Fruit fly (Drosophila melanogaster): ENCODE measurements around the gene ovo.

The ovo gene

dm6 chrX:5046256-5046894 is 1.7 kb upstream of the ovo start (continued):
- TF ChIP-seq MBD-R2 (GFP tag; IDR thresholded peaks at IDR 0.05) (no peak), repo (GFP tag; optimal IDR thresholded peaks at IDR 0.05) (peak; percentile 50), danr (GFP tag; IDR thresholded peaks at IDR 0.05) (peak; percentile 44), Neu2 (GFP tag; optimal IDR thresholded peaks at IDR 0.05; ENCODE audit: borderline replicate concordance) (no peak), Vsx1 (GFP tag; optimal IDR thresholded peaks at IDR 0.05) (peak; percentile 64), fd3F (GFP tag; optimal IDR thresholded peaks at IDR 0.05) (peak; percentile 61), Taf1 (GFP tag; IDR thresholded peaks at IDR 0.05) (peak; percentile 67), CG6791 (GFP tag; IDR thresholded peaks at IDR 0.05; ENCODE audit: partially characterized antibody) (no peak), CG12104 (GFP tag; optimal IDR thresholded peaks at IDR 0.05) (peak; percentile 58), tx (GFP tag; optimal IDR thresholded peaks at IDR 0.05) (no peak), CG5245 (GFP tag; optimal IDR thresholded peaks at IDR 0.05) (peak; percentile 54), Fer3 (tag; optimal IDR thresholded peaks at IDR 0.05) (peak; percentile 68)

- TF ChIP-seq fd102C (GFP tag; optimal IDR thresholded peaks at IDR 0.05) = no peak
- no peak for TF ChIP-seq CG8388 (GFP tag; optimal IDR thresholded peaks at IDR 0.05)
- no peak for TF ChIP-seq so (GFP tag; IDR thresholded peaks at IDR 0.05)
- no peak for TF ChIP-seq lov (optimal IDR thresholded peaks at IDR 0.05)
- TF ChIP-seq lov (GFP tag; IDR thresholded peaks at IDR 0.05) = no peak
- no peak for TF ChIP-seq CG6272 (GFP tag; IDR thresholded peaks at IDR 0.05)
- TF ChIP-seq CG6765 (GFP tag; optimal IDR thresholded peaks at IDR 0.05) = no peak
- TF ChIP-seq dimm (GFP tag; IDR thresholded peaks at IDR 0.05) = no peak
- TF ChIP-seq Pdp1 (GFP tag; optimal IDR thresholded peaks at IDR 0.05) = peak in 1 of 2 experiments; percentile 75
- no peak for TF ChIP-seq CG5953 (GFP tag; IDR thresholded peaks at IDR 0.05)
- peak; percentile 92 for TF ChIP-seq cg (GFP tag; optimal IDR thresholded peaks at IDR 0.05)
- TF ChIP-seq CG4328 (GFP tag; optimal IDR thresholded peaks at IDR 0.05) = no peak
- no peak for TF ChIP-seq hkb (optimal IDR thresholded peaks at IDR 0.05)
- TF ChIP-seq hkb (GFP tag; IDR thresholded peaks at IDR 0.05) = no peak
- no peak for TF ChIP-seq btn (GFP tag; optimal IDR thresholded peaks at IDR 0.05)
- no peak for TF ChIP-seq CG18619 (GFP tag; optimal IDR thresholded peaks at IDR 0.05)
- TF ChIP-seq tgo (GFP tag; IDR thresholded peaks at IDR 0.05) = no peak
- TF ChIP-seq ind (GFP tag; optimal IDR thresholded peaks at IDR 0.05) = no peak
- TF ChIP-seq unpg (GFP tag; optimal IDR thresholded peaks at IDR 0.05) = no peak
- TF ChIP-seq CG34422 (GFP tag; IDR thresholded peaks at IDR 0.05) = no peak
- TF ChIP-seq CG13775 (GFP tag; optimal IDR thresholded peaks at IDR 0.05) = no peak
- TF ChIP-seq Nf-YC (tag; optimal IDR thresholded peaks at IDR 0.05) = no peak
- no peak for TF ChIP-seq Gsc (GFP tag; IDR thresholded peaks at IDR 0.05)
- peak; percentile 15; the same call in 1 of the 2 replicates for TF ChIP-seq Adf1 (GFP tag; IDR thresholded peaks at IDR 0.05)
- no peak for TF ChIP-seq CG18764 (GFP tag; optimal IDR thresholded peaks at IDR 0.05)
- peak; percentile 71 for TF ChIP-seq pros (GFP tag; optimal IDR thresholded peaks at IDR 0.05)
- peak in 1 of 2 experiments; percentile 34 for TF ChIP-seq tll (GFP tag; optimal IDR thresholded peaks at IDR 0.05)
- TF ChIP-seq Kr (GFP tag; optimal IDR thresholded peaks at IDR 0.05) = no peak
- no peak for TF ChIP-seq corto (GFP tag; optimal IDR thresholded peaks at IDR 0.05)
- TF ChIP-seq CG9215 (GFP tag; IDR thresholded peaks at IDR 0.05) = no peak
- TF ChIP-seq CG9876 (GFP tag; optimal IDR thresholded peaks at IDR 0.05) = no peak
- peak; percentile 30 for TF ChIP-seq yki (optimal IDR thresholded peaks at IDR 0.05)
- TF ChIP-seq lilli (GFP tag; optimal IDR thresholded peaks at IDR 0.05) = no peak
- no peak for TF ChIP-seq fru (optimal IDR thresholded peaks at IDR 0.05)
- no peak for TF ChIP-seq CG17568 (GFP tag; optimal IDR thresholded peaks at IDR 0.05)
- no peak for TF ChIP-seq CG2199 (GFP tag; IDR thresholded peaks at IDR 0.05)
- no peak for TF ChIP-seq pzg (GFP tag; optimal IDR thresholded peaks at IDR 0.05)
- TF ChIP-seq CG10366 (GFP tag; IDR thresholded peaks at IDR 0.05) = no peak
- TF ChIP-seq CG4282 (GFP tag; optimal IDR thresholded peaks at IDR 0.05) = no peak
- no peak for TF ChIP-seq pho (GFP tag; optimal IDR thresholded peaks at IDR 0.05)
Observed at dm6 chrX:5046895-5047306, 1.2 kb upstream of the ovo start.

Data from whole organism, embryonic.